Fruit fly (Drosophila melanogaster): ENCODE results near the gene Ctps.
A peak's percentile ranks its signal among the peaks of the same experiment; 100 is the strongest.

The Ctps gene

dm6 chr3L:15048091-15048490 is 49.6 kb upstream of the Ctps start (continued):
- TF ChIP-seq CG14441 (GFP tag; IDR thresholded peaks at IDR 0.05), result no peak; the same call in 1 of the 2 replicates
- no peak for TF ChIP-seq CG2202 (tag; optimal IDR thresholded peaks at IDR 0.05)
- TF ChIP-seq Six4 (GFP tag; optimal IDR thresholded peaks at IDR 0.05), result no peak
- TF ChIP-seq CG6854 (GFP tag; optimal IDR thresholded peaks at IDR 0.05), result no peak
- TF ChIP-seq Dfd (GFP tag; optimal IDR thresholded peaks at IDR 0.05), result no peak
- no peak for TF ChIP-seq disco-r (GFP tag; optimal IDR thresholded peaks at IDR 0.05)
- TF ChIP-seq CG7357 (GFP tag; IDR thresholded peaks at IDR 0.05), result no peak
- no peak for TF ChIP-seq TFAM (GFP tag; optimal IDR thresholded peaks at IDR 0.05)
- peak; percentile 1 for TF ChIP-seq NfI (GFP tag; optimal IDR thresholded peaks at IDR 0.05)
- peak; percentile 23; the same call in 1 of the 2 replicates for TF ChIP-seq slbo (GFP tag; IDR thresholded peaks at IDR 0.05)
- TF ChIP-seq Sox102F (GFP tag; optimal IDR thresholded peaks at IDR 0.05), result no peak
- TF ChIP-seq CkIIα-i1 (GFP tag; IDR thresholded peaks at IDR 0.05), result no peak
- TF ChIP-seq CG8944 (GFP tag; optimal IDR thresholded peaks at IDR 0.05), result no peak
- peak; percentile 2 for TF ChIP-seq CG17829 (tag; optimal IDR thresholded peaks at IDR 0.05)
- no peak for TF ChIP-seq trh (GFP tag; optimal IDR thresholded peaks at IDR 0.05)
- TF ChIP-seq Kr (GFP tag; optimal IDR thresholded peaks at IDR 0.05), result no peak
- no peak for TF ChIP-seq HLH4C (GFP tag; IDR thresholded peaks at IDR 0.05; ENCODE audit: partially characterized antibody)
- no peak for TF ChIP-seq insv (GFP tag; optimal IDR thresholded peaks at IDR 0.05)
- no peak for TF ChIP-seq gsb (GFP tag; IDR thresholded peaks at IDR 0.05)
- TF ChIP-seq peb (GFP tag; IDR thresholded peaks at IDR 0.05), result no peak
- no peak for TF ChIP-seq jigr1 (GFP tag; IDR thresholded peaks at IDR 0.05)
- no peak for TF ChIP-seq CG5245 (GFP tag; optimal IDR thresholded peaks at IDR 0.05)
- no peak for TF ChIP-seq CG4854 (GFP tag; optimal IDR thresholded peaks at IDR 0.05)
- no peak for TF ChIP-seq mam (GFP tag; optimal IDR thresholded peaks at IDR 0.05)
- TF ChIP-seq Mad (GFP tag; optimal IDR thresholded peaks at IDR 0.05), result no peak
- no peak for TF ChIP-seq CG1647 (GFP tag; optimal IDR thresholded peaks at IDR 0.05)
- no peak for TF ChIP-seq nom (GFP tag; optimal IDR thresholded peaks at IDR 0.05)
- no peak for TF ChIP-seq z (GFP tag; IDR thresholded peaks at IDR 0.05)
- no peak for TF ChIP-seq E2f2 (GFP tag; IDR thresholded peaks at IDR 0.05)
- TF ChIP-seq CG1832 (GFP tag; optimal IDR thresholded peaks at IDR 0.05), result no peak
- TF ChIP-seq CG12659 (GFP tag; optimal IDR thresholded peaks at IDR 0.05), result no peak
- no peak for TF ChIP-seq NC2β (GFP tag; optimal IDR thresholded peaks at IDR 0.05)
- TF ChIP-seq ERR (GFP tag; optimal IDR thresholded peaks at IDR 0.05), result no peak
- TF ChIP-seq CG2199 (GFP tag; IDR thresholded peaks at IDR 0.05), result peak; percentile 65; the same call in 2 of the 3 replicates
- TF ChIP-seq CG8281 (tag; optimal IDR thresholded peaks at IDR 0.05), result no peak
- TF ChIP-seq CG14860 (GFP tag; IDR thresholded peaks at IDR 0.05; ENCODE audit: partially characterized antibody), result no peak; the same call in 2 of the 3 replicates
- peak; percentile 43 for TF ChIP-seq zen (tag; optimal IDR thresholded peaks at IDR 0.05)
- peak; percentile 21 for TF ChIP-seq dmrt11E (tag; optimal IDR thresholded peaks at IDR 0.05)
- TF ChIP-seq aop (GFP tag; IDR thresholded peaks at IDR 0.05), result no peak
- TF ChIP-seq CG9876 (GFP tag; optimal IDR thresholded peaks at IDR 0.05), result no peak
- TF ChIP-seq D19A (tag; optimal IDR thresholded peaks at IDR 0.05), result no peak
- TF ChIP-seq CG12769 (tag; optimal IDR thresholded peaks at IDR 0.05), result no peak
- TF ChIP-seq az2 (GFP tag; optimal IDR thresholded peaks at IDR 0.05), result peak; percentile 7
- TF ChIP-seq sens-2 (GFP tag; IDR thresholded peaks at IDR 0.05), result no peak
- TF ChIP-seq CG15601 (tag; optimal IDR thresholded peaks at IDR 0.05), result no peak
- no peak for TF ChIP-seq ham (GFP tag; IDR thresholded peaks at IDR 0.05)
- TF ChIP-seq CG17361 (GFP tag; IDR thresholded peaks at IDR 0.05), result 0 out of 3 replicates have a peak, but pooled peaks have one; percentile 10
- no peak for TF ChIP-seq D (optimal IDR thresholded peaks at IDR 0.05)
- no peak for TF ChIP-seq D (GFP tag; optimal IDR thresholded peaks at IDR 0.05)
- TF ChIP-seq luna (GFP tag; optimal IDR thresholded peaks at IDR 0.05), result no peak
- TF ChIP-seq salm (tag; optimal IDR thresholded peaks at IDR 0.05), result no peak
- no peak for TF ChIP-seq CG11247 (GFP tag; IDR thresholded peaks at IDR 0.05)
- TF ChIP-seq tup (GFP tag; optimal IDR thresholded peaks at IDR 0.05), result no peak

All from whole organism, embryonic.